Fruit fly (Drosophila melanogaster): ENCODE results near the gene CG33223.

DNA sequence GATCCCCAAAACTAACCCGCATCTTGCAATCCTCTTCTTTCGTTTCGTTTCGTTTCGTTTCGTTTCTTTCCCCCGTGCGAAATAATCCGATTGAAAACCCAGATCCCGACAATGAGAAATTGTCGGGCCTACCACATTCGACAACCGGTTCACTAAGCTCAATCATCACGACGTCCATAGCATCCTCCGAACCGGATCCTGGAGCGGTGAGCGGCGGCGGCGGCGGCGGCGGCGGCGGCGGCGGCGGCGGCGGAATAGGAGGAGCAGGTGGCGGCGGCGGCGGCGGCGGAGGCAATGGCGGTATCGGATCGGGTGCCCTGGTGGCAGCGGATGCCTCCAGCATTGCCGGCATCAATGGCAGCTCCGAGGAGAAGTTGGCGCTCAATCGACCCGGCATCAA is 28.6 kb upstream of the CG33223 start:
- TF ChIP-seq psq (optimal IDR thresholded peaks at IDR 0.05) (no peak), CG8478 (optimal IDR thresholded peaks at IDR 0.05) (no peak), pan (optimal IDR thresholded peaks at IDR 0.05) (no peak)
